Worm (Caenorhabditis elegans) whole organism, mixed stage, embryonic: ENCODE data around the gene his-17.
"Not testable (repeated sequence)": the region's sequence is repeated elsewhere in the genome, so short reads cannot be mapped to it uniquely, and the experiment has no call there.

ENCODE experiments used
- ceh-43 ChIP-seq: fragments of 200-800 bp; sonication (Bioruptor generic); optimal IDR thresholded peaks from 2 replicates; lab custom pipeline; 2018; ENCODE audit warnings: mild to moderate bottlenecking, missing genetic modification characterization, moderate library complexity, missing compliant biosample characterization
- ceh-83 ChIP-seq: fragments of 200-800 bp; sonication (Bioruptor generic); optimal IDR thresholded peaks from 2 replicates; lab custom pipeline; 2018; ENCODE audit warnings: mild to moderate bottlenecking, missing genetic modification characterization, missing compliant biosample characterization
- elt-1 ChIP-seq: sonication (generic microtip); optimal IDR thresholded peaks from 2 replicates; lab custom pipeline; 2017; ENCODE audit warnings: missing genetic modification characterization, mild to moderate bottlenecking, missing compliant biosample characterization, antibody characterized with exemption, moderate library complexity, borderline replicate concordance; ENCODE audit not compliant: insufficient read depth
- elt-3 ChIP-seq: fragments of 150-350 bp; optimal IDR thresholded peaks from 2 replicates; lab custom pipeline; 2014; ENCODE audit warnings: missing biosample characterization, missing genetic modification characterization
- lin-13 ChIP-seq: fragments of 150-350 bp; optimal IDR thresholded peaks from 2 replicates; lab custom pipeline; 2014; ENCODE audit warnings: missing biosample characterization, missing genetic modification characterization
- lin-32 ChIP-seq: fragments of 200-800 bp; sonication (Bioruptor generic); optimal IDR thresholded peaks from 2 replicates; lab custom pipeline; 2018; ENCODE audit warnings: mild to moderate bottlenecking, missing genetic modification characterization, missing compliant biosample characterization
- lsy-2 ChIP-seq: fragments of 150-350 bp; optimal IDR thresholded peaks from 2 replicates; lab custom pipeline; 2014; ENCODE audit warnings: missing biosample characterization, missing genetic modification characterization
- mep-1 ChIP-seq: fragments of 150-350 bp; optimal IDR thresholded peaks from 2 replicates; lab custom pipeline; 2017; ENCODE audit warnings: missing biosample characterization, missing genetic modification reagents, missing genetic modification characterization, inconsistent platforms
- mls-2 ChIP-seq: sonication (generic microtip); optimal IDR thresholded peaks from 2 replicates; lab custom pipeline; 2016; ENCODE audit warnings: mild to moderate bottlenecking, missing genetic modification characterization, moderate library complexity, missing compliant biosample characterization
- nhr-237 ChIP-seq: fragments of 150-350 bp; optimal IDR thresholded peaks from 2 replicates; lab custom pipeline; 2014; ENCODE audit warnings: missing biosample characterization, missing genetic modification characterization
- nhr-28 ChIP-seq: fragments of 150-350 bp; optimal IDR thresholded peaks from 2 replicates; lab custom pipeline; 2014; ENCODE audit warnings: missing biosample characterization, missing genetic modification characterization
- pha-4 ChIP-seq: fragments of 150-350 bp; optimal IDR thresholded peaks from 2 replicates; lab custom pipeline; 2018; ENCODE audit warnings: missing biosample characterization, missing genetic modification reagents, missing genetic modification characterization
- sem-2 ChIP-seq: fragments of 200-800 bp; sonication (Bioruptor generic); optimal IDR thresholded peaks from 2 replicates; lab custom pipeline; 2018; ENCODE audit warnings: mild to moderate bottlenecking, missing genetic modification characterization, missing compliant biosample characterization
- sptf-1 ChIP-seq: sonication (generic microtip); optimal IDR thresholded peaks from 2 replicates; lab custom pipeline; 2017; ENCODE audit warnings: mild to moderate bottlenecking, missing genetic modification characterization, moderate library complexity, missing compliant biosample characterization
- tbx-8 ChIP-seq: fragments of 200-800 bp; sonication (Bioruptor generic); optimal IDR thresholded peaks from 2 replicates; lab custom pipeline; 2018; ENCODE audit warnings: mild to moderate bottlenecking, missing genetic modification characterization, moderate library complexity, missing compliant biosample characterization
- unc-120 ChIP-seq: sonication (generic microtip); optimal IDR thresholded peaks from 2 replicates; lab custom pipeline; 2017; ENCODE audit warnings: missing genetic modification characterization, missing compliant biosample characterization; ENCODE audit not compliant: poor library complexity, severe bottlenecking
- unc-39 ChIP-seq: fragments of 150-350 bp; optimal IDR thresholded peaks from 2 replicates; lab custom pipeline; 2014; ENCODE audit warnings: missing biosample characterization, missing genetic modification characterization
- unc-62 ChIP-seq: fragments of 150-350 bp; optimal IDR thresholded peaks from 2 replicates; lab custom pipeline; 2014; ENCODE audit warnings: missing biosample characterization, missing genetic modification reagents, missing genetic modification characterization
- zip-8 ChIP-seq: fragments of 150-350 bp; optimal IDR thresholded peaks from 2 replicates; lab custom pipeline; 2014; ENCODE audit warnings: missing biosample characterization, missing genetic modification characterization
- ztf-11 ChIP-seq: fragments of 150-350 bp; optimal IDR thresholded peaks from 2 replicates; lab custom pipeline; 2014; ENCODE audit warnings: missing biosample characterization, missing genetic modification characterization

his-17 gene

ce11 chrV:8902697-8903096 is 4.9 kb upstream of the his-17 start, which contains the start of gene frpr-12:
TSS of gene frpr-12 (plus strand) at chrV:8902997.
- TF ChIP-seq unc-62 (GFP tag; lab: Kevin White, UChicago) (no peak), ceh-83 (GFP tag; lab: Kevin White, UChicago) (no peak), ztf-11 (tag; lab: Kevin White, UChicago) (no peak), lin-32 (no peak), mls-2 (tag; lab: Kevin White, UChicago) (no peak), elt-1 (tag; lab: Kevin White, UChicago) (no peak), unc-39 (tag; lab: Kevin White, UChicago) (no peak), nhr-28 (tag; lab: Kevin White, UChicago) (no peak), pha-4 (tag; lab: Kevin White, UChicago) (no peak), lsy-2 (tag; lab: Kevin White, UChicago) (no peak), sem-2 (GFP tag; lab: Kevin White, UChicago) (no peak), unc-120 (tag; lab: Kevin White, UChicago) (no peak), elt-3 (tag; lab: Kevin White, UChicago) (no peak), zip-8 (no peak), mep-1 (tag; lab: Kevin White, UChicago) (no peak)

ce11 chrV:8898756-8899155 is 964 bp upstream of the his-17 start, which contains the start of gene frpr-13:
TSS of gene frpr-13 (plus strand) at chrV:8899056.
- TF ChIP-seq lin-13, result no peak
- no peak for TF ChIP-seq nhr-237

ce11 chrV:8861949-8862348 is 35.8 kb downstream of the his-17 start, which contains the start of gene F07B7.12:
TSS of gene F07B7.12 (minus strand) at chrV:8862049.
- TF ChIP-seq tbx-8 (GFP tag; lab: Kevin White, UChicago); sptf-1 (tag; lab: Kevin White, UChicago); ceh-43: not testable (repeated sequence)
